Fruit fly (Drosophila melanogaster): ENCODE data around the gene Men-b.

dm6 chr3R:27134728-27135361 is 16.6 kb upstream of the Men-b start:
- TF ChIP-seq dl (GFP tag; optimal IDR thresholded peaks at IDR 0.05; ENCODE audit: insufficient read depth in 1 of 2, partially characterized antibody in 2 of 2): no peak
- TF ChIP-seq Hr78 (GFP tag; optimal IDR thresholded peaks at IDR 0.05): no peak
- no peak for TF ChIP-seq br (GFP tag; optimal IDR thresholded peaks at IDR 0.05)
- TF ChIP-seq lola (GFP tag; optimal IDR thresholded peaks at IDR 0.05): no peak
- no peak for TF ChIP-seq OdsH (GFP tag; optimal IDR thresholded peaks at IDR 0.05)
- no peak for TF ChIP-seq CrebA (GFP tag; optimal IDR thresholded peaks at IDR 0.05; ENCODE audit: borderline replicate concordance)
- TF ChIP-seq Dfd (GFP tag; optimal IDR thresholded peaks at IDR 0.05): no peak
- no peak for TF ChIP-seq CG9705 (GFP tag; optimal IDR thresholded peaks at IDR 0.05)
- TF ChIP-seq pan (optimal IDR thresholded peaks at IDR 0.05): no peak
- TF ChIP-seq Hr83 (GFP tag; optimal IDR thresholded peaks at IDR 0.05; ENCODE audit: poor library complexity, severe bottlenecking): no peak
- TF ChIP-seq brk (GFP tag; optimal IDR thresholded peaks at IDR 0.05): no peak
- TF ChIP-seq Vsx2 (GFP tag; optimal IDR thresholded peaks at IDR 0.05; ENCODE audit: partially characterized antibody): no peak
- TF ChIP-seq Jra (GFP tag; optimal IDR thresholded peaks at IDR 0.05): no peak

All from whole organism, wandering third instar larva.